Comparison of ENCODE assay signal across 3 worm cellular contexts in genomic region chrV:19533480-19533879, ce11.
A peak's percentile ranks its signal among the peaks of the same experiment; 100 is the strongest.
TF ChIP-seq lines count a peak whose summit lies in the region.

No protein-coding gene starts in this region.

TF ChIP-seq in whole organism, L1 larva, 84 proteins besides CTCF, POLR2A, EP300 and RAD21 (continued from another document):
- no peak for TF ChIP-seq nhr-90 (tag; optimal IDR thresholded peaks at IDR 0.05; lab: Kevin White, UChicago; ENCODE audit: poor library complexity)
- TF ChIP-seq isw-1 (GFP tag; IDR thresholded peaks at IDR 0.05; lab: Robert Waterston, UW): no peak
- no peak for TF ChIP-seq unc-62 (GFP tag; optimal IDR thresholded peaks at IDR 0.05; lab: Kevin White, UChicago)
- TF ChIP-seq nhr-71 (tag; optimal IDR thresholded peaks at IDR 0.05; lab: Kevin White, UChicago): peak; percentile 32
- no peak for TF ChIP-seq swsn-7 (tag; optimal IDR thresholded peaks at IDR 0.05; lab: Kevin White, UChicago)
- TF ChIP-seq ceh-8 (GFP tag; optimal IDR thresholded peaks at IDR 0.05; lab: Kevin White, UChicago): no peak
- no peak for TF ChIP-seq snpc-4 (tag; optimal IDR thresholded peaks at IDR 0.05; lab: Kevin White, UChicago)
- no peak for TF ChIP-seq nhr-47 (tag; optimal IDR thresholded peaks at IDR 0.05; lab: Kevin White, UChicago)
- TF ChIP-seq tbx-2 (tag; optimal IDR thresholded peaks at IDR 0.05; lab: Kevin White, UChicago): no peak
- peak; percentile 92 for TF ChIP-seq elt-2 (tag; optimal IDR thresholded peaks at IDR 0.05; lab: Kevin White, UChicago)
- TF ChIP-seq egl-13 (tag; optimal IDR thresholded peaks at IDR 0.05; lab: Kevin White, UChicago): no peak
- no peak for TF ChIP-seq jun-1 (tag; optimal IDR thresholded peaks at IDR 0.05; lab: Kevin White, UChicago)
- TF ChIP-seq pag-3 (tag; optimal IDR thresholded peaks at IDR 0.05; lab: Kevin White, UChicago; ENCODE audit: borderline replicate concordance, insufficient read depth): no peak
- no peak for TF ChIP-seq nhr-12 (tag; optimal IDR thresholded peaks at IDR 0.05; lab: Kevin White, UChicago)
- TF ChIP-seq xbp-1 (tag; optimal IDR thresholded peaks at IDR 0.05; lab: Kevin White, UChicago): no peak
- no peak for TF ChIP-seq nhr-77 (tag; optimal IDR thresholded peaks at IDR 0.05; lab: Kevin White, UChicago)
- TF ChIP-seq nhr-11 (tag; optimal IDR thresholded peaks at IDR 0.05; lab: Kevin White, UChicago): no peak
- TF ChIP-seq efl-1 (optimal IDR thresholded peaks at IDR 0.05; lab: Kevin White, UChicago): no peak
- TF ChIP-seq efl-1 (GFP tag; optimal IDR thresholded peaks at IDR 0.05 in 1 of 2; lab: Kevin White, UChicago): peak in 1 of 2 experiments; percentile 47
- peak; percentile 84 for TF ChIP-seq nhr-85 (tag; lab: Kevin White, UChicago)
- no peak for TF ChIP-seq C04F5.9 (tag; optimal IDR thresholded peaks at IDR 0.05; lab: Kevin White, UChicago)
- TF ChIP-seq unc-30 (tag; optimal IDR thresholded peaks at IDR 0.05; lab: Kevin White, UChicago): no peak
- TF ChIP-seq nhr-20 (tag; optimal IDR thresholded peaks at IDR 0.05; lab: Kevin White, UChicago): peak; percentile 7
- TF ChIP-seq nhr-76 (tag; optimal IDR thresholded peaks at IDR 0.05; lab: Kevin White, UChicago): no peak
- no peak for TF ChIP-seq ceh-63 (GFP tag; optimal IDR thresholded peaks at IDR 0.05; lab: Kevin White, UChicago)
- no peak for TF ChIP-seq lin-39 (tag; optimal IDR thresholded peaks at IDR 0.05; lab: Kevin White, UChicago)
- TF ChIP-seq nhr-19 (GFP tag; conservative IDR thresholded peaks at IDR 0.05; lab: Robert Waterston, UW): peak; percentile 75
- no peak for TF ChIP-seq efl-3 (GFP tag; optimal IDR thresholded peaks at IDR 0.05; lab: Kevin White, UChicago)
- TF ChIP-seq unc-86 (tag; optimal IDR thresholded peaks at IDR 0.05; lab: Kevin White, UChicago): no peak
- no peak for TF ChIP-seq nhr-84 (tag; optimal IDR thresholded peaks at IDR 0.05; lab: Kevin White, UChicago)
- TF ChIP-seq lin-14 (GFP tag; optimal IDR thresholded peaks at IDR 0.05; lab: Kevin White, UChicago): peak; percentile 38
TF ChIP-seq in whole organism, L1 larva: peak in this region for 11.

TF ChIP-seq in whole organism, L3 larva, 47 proteins besides CTCF, POLR2A, EP300 and RAD21 (continued from another document):
- TF ChIP-seq ztf-4 (tag; optimal IDR thresholded peaks at IDR 0.05; lab: Kevin White, UChicago) (no peak), ceh-28 (tag; optimal IDR thresholded peaks at IDR 0.05; lab: Kevin White, UChicago) (peak; percentile 40), elt-2 (tag; optimal IDR thresholded peaks at IDR 0.05; lab: Kevin White, UChicago) (peak; percentile 94), nhr-76 (tag; optimal IDR thresholded peaks at IDR 0.05; lab: Kevin White, UChicago) (no peak), jun-1 (tag; optimal IDR thresholded peaks at IDR 0.05; lab: Kevin White, UChicago) (peak; percentile 43), pqm-1 (tag; optimal IDR thresholded peaks at IDR 0.05; lab: Kevin White, UChicago) (peak; percentile 83), ztf-11 (tag; optimal IDR thresholded peaks at IDR 0.05; lab: Kevin White, UChicago) (no peak), nhr-237 (tag; optimal IDR thresholded peaks at IDR 0.05; lab: Kevin White, UChicago) (no peak), zag-1 (tag; optimal IDR thresholded peaks at IDR 0.05; lab: Kevin White, UChicago) (no peak)

TF ChIP-seq in whole organism, L4 larva, 104 proteins besides CTCF, POLR2A, EP300 and RAD21 (continued from another document):
- TF ChIP-seq daf-16 (GFP tag; optimal IDR thresholded peaks at IDR 0.05; lab: Kevin White, UChicago) (no peak), daf-16 (tag; optimal IDR thresholded peaks at IDR 0.05; lab: Kevin White, UChicago) (peak; percentile 62), ztf-11 (tag; optimal IDR thresholded peaks at IDR 0.05; lab: Kevin White, UChicago) (no peak), nhr-77 (tag; optimal IDR thresholded peaks at IDR 0.05; lab: Kevin White, UChicago) (peak; percentile 4), hlh-30 (tag; optimal IDR thresholded peaks at IDR 0.05; lab: Kevin White, UChicago; ENCODE audit: insufficient read depth) (peak; percentile 5), dve-1 (tag; optimal IDR thresholded peaks at IDR 0.05; lab: Kevin White, UChicago; ENCODE audit: insufficient read depth) (peak; percentile 81)
